Fruit fly (Drosophila melanogaster): ENCODE results near the gene CG1544.

CG1544 gene

DNA sequence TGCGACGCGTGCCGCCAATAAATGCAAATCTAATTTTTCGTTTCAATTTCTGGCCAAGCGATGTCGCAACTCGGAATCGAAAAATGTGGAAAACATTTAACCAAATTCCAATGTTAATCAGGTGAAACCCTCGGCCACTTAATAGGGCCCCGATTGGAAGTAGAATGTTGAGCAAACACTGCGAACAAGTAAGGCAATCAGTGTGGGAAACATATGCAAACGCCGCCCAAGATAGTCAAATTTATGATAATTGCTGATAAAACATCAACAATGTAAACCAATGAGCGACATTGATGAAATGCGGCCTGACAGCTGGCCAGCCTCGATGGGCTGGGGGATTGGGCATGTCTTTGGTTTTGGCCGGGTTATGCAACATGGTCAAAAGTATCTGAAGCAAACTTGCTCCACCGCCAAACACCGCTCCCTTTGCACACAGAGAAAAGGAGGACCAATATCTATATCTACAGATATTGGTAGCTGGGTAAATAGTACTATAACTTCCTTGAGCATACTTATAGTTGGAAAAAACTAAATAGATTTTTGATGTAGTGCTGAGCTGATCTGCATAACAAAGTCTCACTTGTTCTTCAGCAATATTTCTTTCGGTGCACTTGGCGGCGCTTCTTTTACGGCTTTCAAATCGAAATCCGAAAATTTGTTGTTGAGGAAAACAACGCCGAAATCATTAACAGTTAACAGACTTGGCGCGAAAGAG lies 50.7 kb downstream of the CG1544 start (continued):
- TF ChIP-seq prd (optimal IDR thresholded peaks at IDR 0.05) (no peak), prd (GFP tag; IDR thresholded peaks at IDR 0.05) (peak; percentile 79), Fer3 (tag; optimal IDR thresholded peaks at IDR 0.05) (peak; percentile 61), CG4328 (GFP tag; optimal IDR thresholded peaks at IDR 0.05) (peak; percentile 51), Gug (GFP tag; IDR thresholded peaks at IDR 0.05) (peak; percentile 51; the same call in 2 of the 4 replicates), HmgZ (tag; optimal IDR thresholded peaks at IDR 0.05) (no peak), oc (tag; optimal IDR thresholded peaks at IDR 0.05) (peak; percentile 44), pnt (GFP tag; optimal IDR thresholded peaks at IDR 0.05) (peak; percentile 70), sens (GFP tag) (peak; percentile 95), CG8359 (GFP tag; optimal IDR thresholded peaks at IDR 0.05; ENCODE audit: borderline replicate concordance) (peak; percentile 44), CG11085 (GFP tag; IDR thresholded peaks at IDR 0.05) (no peak), Lpt (GFP tag; optimal IDR thresholded peaks at IDR 0.05) (no peak), lab (GFP tag; optimal IDR thresholded peaks at IDR 0.05) (peak; percentile 62), CG11695 (GFP tag; IDR thresholded peaks at IDR 0.05) (peak; percentile 78), CG42726 (GFP tag; IDR thresholded peaks at IDR 0.05; ENCODE audit: partially characterized antibody) (no peak), lbe (GFP tag; optimal IDR thresholded peaks at IDR 0.05) (no peak), Usf (GFP tag; optimal IDR thresholded peaks at IDR 0.05) (no peak), CG13624 (GFP tag; optimal IDR thresholded peaks at IDR 0.05) (no peak), D19A (tag; optimal IDR thresholded peaks at IDR 0.05) (peak; percentile 72), CG32767 (GFP tag; IDR thresholded peaks at IDR 0.05) (0 out of 2 replicates have a peak, but pooled peaks have one; percentile 50), Dip3 (GFP tag; optimal IDR thresholded peaks at IDR 0.05) (peak; percentile 14), CG11696 (GFP tag; IDR thresholded peaks at IDR 0.05) (0 out of 2 replicates have a peak, but pooled peaks have one; percentile 31), sens-2 (GFP tag; IDR thresholded peaks at IDR 0.05) (peak; percentile 66), CG12942 (GFP tag; optimal IDR thresholded peaks at IDR 0.05) (peak; percentile 49), CG12236 (GFP tag; optimal IDR thresholded peaks at IDR 0.05) (no peak), CG13287 (GFP tag; IDR thresholded peaks at IDR 0.05; ENCODE audit: partially characterized antibody) (no peak), CG1233 (GFP tag; optimal IDR thresholded peaks at IDR 0.05) (peak; percentile 65), pzg (GFP tag; optimal IDR thresholded peaks at IDR 0.05) (no peak), hth (optimal IDR thresholded peaks at IDR 0.05) (no peak), CG7357 (GFP tag; IDR thresholded peaks at IDR 0.05) (peak; percentile 64), danr (GFP tag; IDR thresholded peaks at IDR 0.05) (peak; percentile 59; the same call in 1 of the 2 replicates), btn (GFP tag; optimal IDR thresholded peaks at IDR 0.05) (peak; percentile 66), ssp (GFP tag; IDR thresholded peaks at IDR 0.05) (peak; percentile 70), crc (GFP tag; optimal IDR thresholded peaks at IDR 0.05) (peak; percentile 17), dpn (GFP tag; optimal IDR thresholded peaks at IDR 0.05) (peak; percentile 57 to 74), Sry-δ (GFP tag; optimal IDR thresholded peaks at IDR 0.05) (peak; percentile 20), Bdp1 (GFP tag; optimal IDR thresholded peaks at IDR 0.05) (no peak), CG14050 (GFP tag; IDR thresholded peaks at IDR 0.05) (peak; percentile 70; the same call in 2 of the 3 replicates), CG9876 (GFP tag; optimal IDR thresholded peaks at IDR 0.05) (peak; percentile 28), NC2α (GFP tag; optimal IDR thresholded peaks at IDR 0.05) (peak; percentile 2), CG13424 (tag; optimal IDR thresholded peaks at IDR 0.05) (peak; percentile 85), CG10979 (tag; optimal IDR thresholded peaks at IDR 0.05) (peak; percentile 86), H2.0 (GFP tag; IDR thresholded peaks at IDR 0.05) (peak; percentile 68), Adf1 (GFP tag; IDR thresholded peaks at IDR 0.05) (no peak), phol (tag; optimal IDR thresholded peaks at IDR 0.05) (peak; percentile 82), slbo (GFP tag; IDR thresholded peaks at IDR 0.05) (peak; percentile 47), Doc2 (GFP tag; IDR thresholded peaks at IDR 0.05) (no peak), CG15601 (tag; optimal IDR thresholded peaks at IDR 0.05) (peak; percentile 76), CG6254 (GFP tag; optimal IDR thresholded peaks at IDR 0.05) (peak; percentile 62), CG7963 (GFP tag; IDR thresholded peaks at IDR 0.05; ENCODE audit: partially characterized antibody) (no peak)
